Fruit fly (Drosophila melanogaster): ENCODE data around the gene loj.
A peak's percentile ranks its signal among the peaks of the same experiment; 100 is the strongest.

loj gene

dm6 chr3L:6141538-6141937, 46.8 kb downstream of the loj start:
- no peak for TF ChIP-seq CG8119 (GFP tag; IDR thresholded peaks at IDR 0.05)
- TF ChIP-seq vri (GFP tag; optimal IDR thresholded peaks at IDR 0.05) = peak; percentile 90
- TF ChIP-seq Blimp-1 (GFP tag; optimal IDR thresholded peaks at IDR 0.05) = peak; percentile 92
- no peak for TF ChIP-seq fkh (GFP tag; optimal IDR thresholded peaks at IDR 0.05)

dm6 chr3L:6142313-6142712, 47.5 kb downstream of the loj start, which contains the start of gene Cpr65Aw:
Gene Cpr65Aw, minus strand, starts transcription at chr3L:6142413.
- TF ChIP-seq CG11902 (GFP tag; optimal IDR thresholded peaks at IDR 0.05) (no peak), Eip75B (GFP tag; optimal IDR thresholded peaks at IDR 0.05) (no peak), Blimp-1 (GFP tag; optimal IDR thresholded peaks at IDR 0.05) (no peak), fkh (GFP tag; optimal IDR thresholded peaks at IDR 0.05) (no peak), CG9139 (GFP tag; optimal IDR thresholded peaks at IDR 0.05) (no peak)

- peak; percentile 14 for TF ChIP-seq CG6808 (GFP tag; optimal IDR thresholded peaks at IDR 0.05)
- no peak for TF ChIP-seq Eip75B (GFP tag; optimal IDR thresholded peaks at IDR 0.05)
- TF ChIP-seq spab (GFP tag; optimal IDR thresholded peaks at IDR 0.05) = no peak
- peak; percentile 84 for TF ChIP-seq Blimp-1 (GFP tag; optimal IDR thresholded peaks at IDR 0.05)
- peak; percentile 31 to 63 for TF ChIP-seq ss (GFP tag; optimal IDR thresholded peaks at IDR 0.05)
- no peak for TF ChIP-seq pdm3 (GFP tag; optimal IDR thresholded peaks at IDR 0.05)
- peak; percentile 58 for TF ChIP-seq Eip78C (GFP tag)
Measured at dm6 chr3L:6143188-6143755, 48.5 kb downstream of the loj start, which contains the start of gene Lcp65Ad. Gene Lcp65Ad, plus strand, starts transcription at chr3L:6143395.

dm6 chr3L:6144769-6145220, 50.0 kb downstream of the loj start, which contains the start of gene Lcp65Ac:
Gene Lcp65Ac, plus strand, starts transcription at chr3L:6144819.
- TF ChIP-seq Ets21C (GFP tag; optimal IDR thresholded peaks at IDR 0.05) = no peak
- TF ChIP-seq eg (GFP tag; IDR thresholded peaks at IDR 0.05) = no peak
- no peak for TF ChIP-seq CG4318 (GFP tag; optimal IDR thresholded peaks at IDR 0.05)
